Fruit fly (Drosophila melanogaster): ENCODE results near the gene RpS20.

The RpS20 gene

DNA sequence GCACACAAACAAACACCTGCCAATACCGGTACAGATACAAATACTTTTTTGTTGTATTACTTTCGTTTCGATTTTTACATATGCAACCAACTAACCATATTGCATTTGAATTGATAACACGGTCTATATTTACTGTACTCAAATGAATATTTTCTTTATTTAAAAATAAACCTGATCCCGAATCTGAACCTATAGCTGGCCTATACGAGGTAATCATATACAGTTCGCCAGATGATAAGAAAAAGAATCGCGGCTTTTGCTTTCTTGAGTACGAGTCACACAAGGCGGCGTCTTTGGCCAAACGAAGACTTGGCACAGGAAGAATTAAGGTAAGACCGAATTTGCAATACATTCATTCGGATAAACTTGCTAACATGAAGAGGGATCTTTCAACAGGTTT, 25.0 kb upstream of the RpS20 start:
- no peak for TF ChIP-seq CG8478 (optimal IDR thresholded peaks at IDR 0.05)
- TF ChIP-seq CTCF (optimal IDR thresholded peaks at IDR 0.05), result no peak

DNA sequence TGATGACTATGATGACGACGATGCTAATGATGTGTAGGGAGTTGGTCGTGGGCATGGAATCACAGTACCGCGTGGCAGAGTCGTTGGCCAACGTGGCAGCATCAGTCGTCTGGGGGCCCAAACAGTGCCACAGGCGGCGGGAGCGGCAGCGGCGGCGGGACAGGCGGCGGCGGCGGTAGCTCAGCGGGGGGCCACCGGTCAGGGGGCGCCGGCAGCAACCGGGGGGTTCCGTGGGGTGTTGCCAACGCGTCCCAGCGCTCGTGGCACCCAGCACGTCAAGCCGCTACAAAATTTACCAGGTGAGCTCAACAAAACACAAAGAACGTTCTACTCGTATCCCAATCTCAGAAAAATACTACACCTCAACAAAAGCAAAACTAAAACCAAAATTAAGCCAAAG, 19.7 kb upstream of the RpS20 start:
- TF ChIP-seq CG8478 (optimal IDR thresholded peaks at IDR 0.05) (no peak), CTCF (optimal IDR thresholded peaks at IDR 0.05) (no peak)

DNA sequence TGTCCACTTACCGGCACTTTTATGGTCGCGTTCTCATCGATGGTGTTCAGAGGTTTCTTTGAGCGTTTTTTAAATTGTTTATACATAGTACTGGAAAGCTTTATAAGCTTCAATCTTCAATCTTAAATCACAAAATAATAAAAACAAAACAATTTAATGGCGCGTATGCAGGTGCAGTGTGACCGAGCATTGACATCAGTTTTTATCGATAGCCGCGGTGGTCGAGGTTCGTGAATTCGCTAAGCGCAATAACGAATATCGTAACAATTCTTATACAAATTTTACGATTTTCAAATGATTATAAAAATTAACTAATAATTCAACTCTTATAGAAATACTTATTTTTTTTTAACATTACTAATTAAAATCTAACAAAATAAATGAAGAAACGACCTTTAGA, 6.0 kb upstream of the RpS20 start, which contains the start of gene Fancd2:
Fancd2 (minus strand) TSS at position 183 of the 400 bp plus-strand sequence.
- TF ChIP-seq CTCF (optimal IDR thresholded peaks at IDR 0.05) (peak in 1 of 2 experiments; percentile 40), CG8478 (optimal IDR thresholded peaks at IDR 0.05) (no peak)

DNA sequence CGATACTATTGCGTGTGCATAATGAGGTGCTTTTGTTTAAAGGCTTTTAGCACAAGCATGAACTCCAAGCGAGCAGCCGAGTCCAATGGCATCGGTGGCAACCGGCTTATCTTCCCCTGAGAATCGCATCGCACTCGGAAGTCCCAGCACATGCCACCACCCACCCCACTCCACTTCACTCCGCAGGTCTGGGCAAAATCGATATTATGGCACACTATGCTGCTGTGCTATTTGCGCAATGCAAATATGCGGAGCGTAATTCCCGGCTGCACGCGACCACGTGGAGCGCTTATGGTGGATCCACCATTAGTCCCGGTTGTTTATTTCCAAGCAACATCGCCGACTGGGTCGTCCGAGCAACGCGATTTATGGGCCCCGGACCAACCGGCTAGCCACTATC, 3.7 kb upstream of the RpS20 start:
- TF ChIP-seq CTCF (optimal IDR thresholded peaks at IDR 0.05) (no peak), CG8478 (optimal IDR thresholded peaks at IDR 0.05) (no peak)

DNA sequence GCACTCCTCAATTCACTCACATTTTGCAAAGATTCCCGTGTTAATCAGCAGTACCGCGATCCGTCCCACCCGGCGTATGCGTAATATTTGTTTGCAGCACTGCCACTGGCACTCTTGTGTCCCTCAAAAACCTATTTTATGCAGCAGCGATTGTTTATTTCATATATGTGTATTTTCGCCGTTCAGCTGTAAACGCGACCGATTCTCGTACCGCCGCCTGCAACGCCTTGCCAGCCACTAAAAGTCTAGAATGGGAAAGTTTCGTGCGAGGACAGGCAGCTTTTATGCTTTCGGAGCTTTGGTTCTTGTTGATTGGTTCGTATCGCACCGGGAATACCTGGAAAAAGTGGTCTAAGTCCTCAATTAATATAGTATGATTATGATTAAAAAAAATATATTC, 3.3 kb upstream of the RpS20 start, which contains the start of gene CG17270:
CG17270 (minus strand) TSS at position 241 of the 400 bp plus-strand sequence.
- TF ChIP-seq CTCF (optimal IDR thresholded peaks at IDR 0.05) (no peak), CG8478 (optimal IDR thresholded peaks at IDR 0.05) (no peak)

DNA sequence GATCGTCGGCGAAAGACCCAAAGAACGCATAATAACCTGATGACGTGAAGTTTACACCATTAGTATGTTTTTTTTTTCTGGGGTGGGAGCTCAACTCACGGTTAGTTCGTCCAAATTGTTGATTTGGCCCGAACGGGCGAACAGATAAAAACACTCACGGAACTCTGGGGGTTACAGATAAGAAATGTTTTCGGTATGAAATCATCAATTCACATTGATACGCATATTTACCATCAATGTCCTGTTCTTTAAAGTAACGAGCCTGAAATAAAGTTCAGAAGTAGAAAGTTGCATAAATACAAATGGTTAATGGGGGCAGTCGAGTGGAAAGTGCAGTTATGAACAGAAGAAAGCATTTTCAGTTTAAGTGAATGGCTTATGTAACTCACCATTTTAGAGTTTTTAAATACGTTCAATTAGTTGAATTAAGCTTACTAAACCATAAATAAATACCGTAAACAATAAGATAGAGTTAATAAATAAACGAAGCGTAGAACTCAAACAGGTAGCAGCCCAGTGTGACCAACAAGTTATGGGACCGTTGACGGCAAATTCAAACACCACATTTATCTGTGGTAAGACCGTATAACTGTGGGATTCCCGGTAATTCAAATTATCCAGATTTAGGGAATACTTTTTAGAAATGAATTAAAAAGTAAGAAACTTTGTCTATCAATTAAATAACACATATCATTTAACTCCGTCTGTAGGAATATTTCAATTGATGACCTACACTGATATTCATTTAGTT, 1.9 kb downstream of the RpS20 start, which contains the start of gene CG17272:
CG17272 (minus strand) TSS at position 536 of the 751 bp plus-strand sequence.
- TF ChIP-seq CTCF (optimal IDR thresholded peaks at IDR 0.05), result no peak

DNA sequence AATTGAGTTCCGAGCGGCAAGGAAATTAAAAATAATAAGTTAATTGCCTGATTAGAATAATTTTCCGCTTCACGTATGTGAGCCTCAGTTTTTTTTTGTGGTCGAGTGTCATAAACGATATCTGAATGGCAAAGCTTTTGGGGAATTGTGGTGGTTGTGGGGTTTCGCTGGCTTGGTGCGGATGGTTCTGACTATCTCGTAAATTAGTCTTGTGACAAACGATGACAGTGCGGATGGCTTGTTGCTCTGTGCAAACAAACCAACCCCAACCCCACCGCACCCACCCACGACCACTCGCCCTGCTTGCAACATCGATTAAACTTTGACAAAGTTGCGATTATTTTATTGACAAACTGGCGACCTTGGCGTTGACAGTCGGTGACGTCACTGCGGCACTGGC, 4.9 kb downstream of the RpS20 start:
- no peak for TF ChIP-seq CG8478 (optimal IDR thresholded peaks at IDR 0.05)

DNA sequence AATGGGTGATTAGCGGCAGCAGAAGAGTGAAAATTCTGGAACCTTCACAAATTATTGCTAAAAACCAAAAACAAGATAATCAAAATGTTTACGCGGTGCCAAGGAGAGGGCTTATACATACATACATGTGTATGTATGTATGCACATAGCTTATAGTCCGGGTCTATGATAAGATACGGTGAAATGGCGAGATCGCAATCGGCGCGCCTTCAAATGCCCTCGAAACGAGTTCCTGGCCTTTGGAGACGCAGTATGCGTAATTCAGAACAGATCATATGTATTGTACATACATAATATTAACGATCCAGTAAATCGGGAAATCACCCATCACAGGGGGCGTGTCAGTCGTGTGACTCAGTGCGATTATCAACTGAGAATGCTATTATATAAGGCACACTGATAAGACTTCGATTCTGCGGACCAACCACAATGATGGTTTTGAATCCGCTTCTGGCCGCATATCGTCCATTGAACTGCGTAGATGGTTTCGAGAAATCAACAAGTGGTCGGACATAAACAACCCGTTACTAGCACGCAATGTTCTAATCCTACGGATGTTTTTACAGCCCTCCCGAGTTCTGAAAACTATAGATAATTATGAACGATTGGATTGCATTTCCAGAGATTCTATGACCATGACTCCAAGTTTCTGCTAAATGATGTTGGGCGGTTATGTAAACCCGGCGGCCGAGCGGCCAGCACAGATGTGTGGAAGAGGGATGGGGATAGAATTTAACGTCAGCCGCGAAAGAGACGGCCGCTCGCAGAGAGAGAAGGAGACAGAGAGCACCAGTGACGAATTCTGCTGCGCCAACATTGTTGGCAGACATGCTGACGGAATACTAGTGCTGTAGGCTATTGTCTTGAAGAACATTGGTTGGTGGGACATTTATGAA, 6.8 kb downstream of the RpS20 start:
- TF ChIP-seq CTCF (optimal IDR thresholded peaks at IDR 0.05) (peak in 1 of 2 experiments; percentile 12), CG8478 (optimal IDR thresholded peaks at IDR 0.05) (no peak)

DNA sequence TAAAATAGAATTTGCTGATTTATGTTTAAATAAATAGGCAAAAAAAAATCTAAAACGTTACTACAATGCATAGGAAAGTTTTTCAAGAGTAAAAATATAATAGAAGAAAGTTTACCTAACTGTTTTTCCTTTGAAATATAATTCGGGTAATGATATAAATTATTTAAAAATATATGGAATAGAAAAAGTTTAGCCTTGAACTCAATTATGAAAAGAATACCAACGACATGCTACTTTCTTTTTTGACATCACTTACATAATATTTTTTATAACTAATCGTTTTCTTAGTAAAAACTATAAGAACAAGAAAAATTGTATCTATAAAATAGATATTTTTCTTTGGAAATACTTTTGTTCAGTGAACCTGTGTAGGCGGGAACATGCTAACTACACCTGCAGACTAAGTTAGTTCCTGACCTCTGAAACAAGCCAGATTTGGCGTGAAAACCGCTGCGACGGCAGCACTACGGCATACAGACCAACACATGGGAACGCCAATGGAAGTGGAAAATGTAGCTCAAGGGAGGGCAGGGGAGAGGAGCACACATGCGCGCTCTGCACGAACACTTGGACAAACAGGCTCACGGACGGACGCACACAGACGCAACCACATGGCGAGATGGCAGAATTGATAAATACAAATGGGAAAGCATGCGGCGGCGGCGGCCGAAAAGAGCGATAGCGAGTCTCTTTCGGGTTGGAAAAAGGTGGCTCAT, 7.6 kb downstream of the RpS20 start:
- no peak for TF ChIP-seq CTCF (optimal IDR thresholded peaks at IDR 0.05)
- TF ChIP-seq CG8478 (optimal IDR thresholded peaks at IDR 0.05), result no peak

DNA sequence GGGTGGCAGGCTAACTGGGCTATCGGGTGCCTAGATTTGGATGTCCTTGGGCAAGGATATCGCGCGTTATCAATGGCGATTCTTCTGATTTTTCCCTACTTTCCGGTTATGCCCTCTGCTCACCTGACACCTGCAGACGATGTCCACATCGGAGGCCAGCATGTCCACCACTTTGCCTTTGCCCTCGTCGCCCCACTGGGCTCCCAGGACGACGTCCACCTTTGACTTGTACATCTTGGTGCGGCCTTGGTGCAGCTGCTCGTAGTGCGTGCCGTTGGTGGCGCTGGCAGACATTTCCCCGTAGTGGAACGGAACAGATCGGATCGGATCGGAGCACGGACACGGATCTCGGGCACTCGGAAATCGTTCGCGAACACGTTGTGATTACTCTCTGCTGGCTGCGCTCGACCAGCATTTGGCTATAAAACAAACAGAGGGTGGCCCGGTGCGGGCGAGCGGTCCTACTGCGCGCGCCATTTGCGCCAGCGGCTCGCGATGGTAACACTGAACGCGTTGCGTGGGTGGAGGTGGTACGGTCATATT, 8.2 kb downstream of the RpS20 start, which contains the start of gene Adss:
Adss (minus strand) TSS at position 428 of the 543 bp plus-strand sequence.
- TF ChIP-seq CTCF (optimal IDR thresholded peaks at IDR 0.05) (peak; percentile 2 to 8), CG8478 (optimal IDR thresholded peaks at IDR 0.05) (no peak)

DNA sequence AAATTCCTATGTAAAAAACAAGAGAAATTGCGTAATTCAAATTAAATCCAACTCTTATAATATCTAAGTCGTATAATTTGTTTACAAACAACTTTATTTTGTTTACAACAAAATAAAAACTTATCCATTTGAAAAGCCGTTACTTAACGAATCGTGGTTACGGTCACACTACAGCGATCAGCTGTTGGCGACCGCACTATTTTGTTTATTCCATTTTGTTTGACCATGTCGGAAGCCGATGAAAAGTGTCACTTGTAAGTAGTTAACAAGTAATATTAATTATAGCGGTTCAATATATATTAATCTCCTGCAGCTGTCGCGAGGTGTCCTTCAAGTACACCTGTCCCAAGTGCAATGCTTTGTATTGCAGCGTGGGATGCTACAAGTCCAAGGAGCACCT, 9.0 kb downstream of the RpS20 start, which contains the start of gene CG31223:
CG31223 (plus strand) TSS at position 165 of the 400 bp plus-strand sequence.
- TF ChIP-seq CG8478 (optimal IDR thresholded peaks at IDR 0.05) (no peak), CTCF (optimal IDR thresholded peaks at IDR 0.05) (no peak)

DNA sequence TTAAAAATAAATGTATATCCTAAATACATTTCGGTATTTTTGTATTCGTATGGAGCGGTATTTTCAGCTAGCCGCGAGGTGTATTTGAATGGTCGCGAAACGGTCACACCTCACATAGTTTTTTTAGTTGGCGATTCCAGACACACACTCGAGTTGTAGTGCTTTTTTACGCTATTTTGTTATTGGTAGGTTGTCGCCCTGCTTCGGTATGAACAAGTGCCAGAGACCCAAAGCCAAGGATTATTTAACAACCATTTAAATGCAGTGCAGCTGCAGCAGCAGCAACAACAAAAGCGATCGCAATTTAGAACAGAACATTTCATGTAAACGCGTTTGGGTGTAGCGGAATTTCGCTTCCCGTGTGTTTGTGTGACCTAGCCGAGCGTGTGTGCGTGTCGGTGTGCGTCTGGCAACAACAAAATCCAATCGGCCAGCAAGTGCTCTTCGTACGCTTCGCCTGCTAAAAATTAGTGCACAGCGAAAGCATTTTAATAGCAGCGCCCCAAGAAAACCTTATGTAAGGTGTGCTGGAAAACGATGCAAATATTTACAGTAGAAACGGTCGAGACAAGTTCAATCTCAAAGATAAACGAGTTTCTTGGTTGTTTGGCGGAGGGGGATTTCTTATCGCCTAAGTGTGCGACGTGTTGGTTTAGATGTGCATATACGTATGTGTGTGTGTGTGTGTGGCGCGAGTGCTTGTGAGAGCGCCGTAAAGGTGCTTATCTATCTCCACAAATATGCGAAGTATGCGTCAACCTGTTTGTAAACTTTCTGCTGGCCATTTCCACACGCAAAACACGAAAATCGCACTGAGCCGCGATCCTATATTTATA, 10.9 kb downstream of the RpS20 start, which contains the start of gene Synd:
Synd (plus strand) TSS at position 111 of the 836 bp plus-strand sequence.
- no peak for TF ChIP-seq CG8478 (optimal IDR thresholded peaks at IDR 0.05)
- peak in 1 of 2 experiments; percentile 41 for TF ChIP-seq CTCF (optimal IDR thresholded peaks at IDR 0.05)

DNA sequence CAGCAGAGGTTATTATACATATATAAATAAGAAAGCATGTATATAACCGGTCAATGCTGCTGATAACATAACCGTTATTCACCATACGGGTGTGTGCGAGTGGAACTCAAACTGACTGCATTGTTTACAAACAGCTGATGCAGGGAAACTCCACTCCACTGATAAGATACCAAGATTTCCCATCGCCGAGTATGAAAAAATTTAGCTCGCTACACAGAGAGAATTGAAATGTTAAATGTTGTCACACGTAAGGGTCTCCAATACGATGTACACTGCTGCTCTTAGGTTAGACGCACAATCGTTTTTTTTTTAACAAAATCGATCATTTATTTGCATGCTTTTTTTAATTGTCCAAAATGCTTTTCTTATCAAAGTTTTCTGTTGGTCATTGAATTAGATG, 11.7 kb downstream of the RpS20 start:
- no peak for TF ChIP-seq CTCF (optimal IDR thresholded peaks at IDR 0.05)
- TF ChIP-seq CG8478 (optimal IDR thresholded peaks at IDR 0.05), result no peak

DNA sequence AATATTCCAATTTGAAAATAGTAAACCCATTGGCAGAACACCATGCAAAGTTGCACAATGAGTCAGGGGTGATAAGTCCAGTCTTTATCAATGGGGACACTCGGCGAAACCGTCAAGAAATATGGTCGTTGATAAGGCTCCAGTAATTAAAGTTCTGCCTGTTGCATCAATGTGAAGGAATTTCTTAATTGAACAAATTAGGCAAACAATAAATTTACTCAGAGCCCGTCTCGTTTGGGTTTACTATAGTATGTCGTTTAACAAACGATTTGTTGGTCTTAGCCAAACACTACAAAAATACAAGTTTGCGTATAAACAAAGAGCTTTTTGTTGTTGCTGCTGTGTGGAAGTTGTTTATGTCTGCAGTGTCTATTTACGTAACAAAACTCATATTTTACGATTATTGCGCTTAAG, 12.8 kb downstream of the RpS20 start:
- TF ChIP-seq CTCF (optimal IDR thresholded peaks at IDR 0.05), result no peak
- no peak for TF ChIP-seq CG8478 (optimal IDR thresholded peaks at IDR 0.05)

Measured in S2 (cell line).